Worm (Caenorhabditis elegans): ENCODE results near the gene C55C3.1.

DNA sequence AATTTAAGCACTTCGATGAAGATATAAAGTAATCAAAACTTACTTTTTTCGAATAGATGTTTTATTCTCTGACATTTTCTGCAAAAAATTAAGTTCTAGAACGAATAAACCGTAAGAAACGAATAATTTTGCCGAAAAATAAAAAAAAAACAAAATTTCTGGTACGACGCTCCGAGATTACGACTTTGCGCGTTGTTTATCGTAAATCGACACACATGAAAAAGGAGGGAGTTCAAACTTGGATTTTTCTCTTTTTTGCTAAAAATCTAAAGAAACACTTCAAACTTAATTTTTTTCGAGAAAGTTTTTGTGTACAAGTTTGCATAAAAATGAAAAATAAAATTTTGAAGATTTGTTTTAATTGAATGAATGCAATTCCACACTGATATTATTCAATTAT, 22.7 kb downstream of the C55C3.1 start, which contains the start of gene H35B03.2:
- no peak for TF ChIP-seq klf-2 (GFP tag; conservative IDR thresholded peaks at IDR 0.05)
- no peak for TF ChIP-seq flt-1 (GFP tag; IDR thresholded peaks at IDR 0.05)
- TF ChIP-seq ztf-23 (GFP tag; IDR thresholded peaks at IDR 0.05) = no peak
- no peak for TF ChIP-seq ztf-29 (GFP tag; IDR thresholded peaks at IDR 0.05)
- no peak for TF ChIP-seq T22C8.4 (GFP tag; IDR thresholded peaks at IDR 0.05)

Data from whole organism, midembryonic.